Worm (Caenorhabditis elegans) whole organism, young adult: ENCODE measurements around the gene Y48E1B.17.

Source experiments
- Y79H2A.3 ChIP-seq: fragments of 200-800 bp; sonication (Bioruptor generic); conservative IDR thresholded peaks from 2 replicates; pipeline ENCODE4 v1.3.6; 2022; ENCODE audit warnings: missing genetic modification reagents, missing genetic modification characterization, missing compliant biosample characterization
- madf-8 ChIP-seq: fragments of 200-800 bp; sonication (Bioruptor generic); conservative IDR thresholded peaks from 2 replicates; pipeline ENCODE4 v1.3.6; 2022; ENCODE audit warnings: missing genetic modification reagents, missing genetic modification characterization, missing compliant biosample characterization
- nhr-27 ChIP-seq: fragments of 200-800 bp; sonication (Bioruptor generic); optimal IDR thresholded peaks from 2 replicates; lab custom pipeline; 2018; ENCODE audit warnings: mild to moderate bottlenecking, missing genetic modification characterization, moderate library complexity, missing compliant biosample characterization
- unc-62 ChIP-seq: fragments of 150-350 bp; optimal IDR thresholded peaks from 2 replicates; lab custom pipeline; 2014; ENCODE audit warnings: missing biosample characterization, missing genetic modification reagents, missing genetic modification characterization

DNA sequence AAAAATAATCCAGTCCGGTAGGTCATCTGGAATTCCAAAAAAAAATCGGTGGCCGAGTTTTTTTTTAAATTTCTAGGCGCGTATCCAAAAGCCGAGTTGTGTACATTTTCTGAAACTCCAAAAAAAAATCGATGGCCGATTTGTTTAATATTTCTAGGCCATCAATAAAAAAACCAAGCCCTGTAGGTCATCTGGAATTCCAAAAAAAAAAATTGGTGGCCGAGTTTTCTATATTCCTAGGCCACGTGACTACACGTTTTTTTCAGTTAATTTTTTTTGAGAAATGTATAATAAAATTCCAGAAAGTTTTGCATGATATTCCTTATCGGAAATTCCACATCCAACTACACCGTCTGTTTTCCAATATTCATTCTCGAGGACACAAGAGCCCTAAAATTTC is 23.3 kb downstream of the Y48E1B.17 start, which contains the start of gene sre-45:
- TF ChIP-seq madf-8 (GFP tag; lab: Robert Waterston, UW) (no peak), nhr-27 (tag; lab: Kevin White, UChicago) (no peak), Y79H2A.3 (GFP tag; lab: Robert Waterston, UW) (no peak), unc-62 (GFP tag; lab: Kevin White, UChicago) (no peak)
